Worm (Caenorhabditis elegans) whole organism, L4 larva: ENCODE measurements around the gene rpl-33.

ENCODE experiments used
- fkh-10 ChIP-seq: fragments of 150-350 bp; optimal IDR thresholded peaks from 2 replicates; lab custom pipeline; 2014; ENCODE audit warnings: missing biosample characterization, missing genetic modification reagents, missing genetic modification characterization
- lim-7 ChIP-seq: fragments of 200-800 bp; sonication (Bioruptor generic); IDR thresholded peaks from 2 replicates; pipeline ENCODE4 v1.3.6; 2022; ENCODE audit warnings: missing genetic modification characterization, missing compliant biosample characterization
- nhr-77 ChIP-seq: fragments of 150-350 bp; optimal IDR thresholded peaks from 2 replicates; lab custom pipeline; 2014; ENCODE audit warnings: missing biosample characterization, missing genetic modification characterization
- php-3 ChIP-seq: fragments of 200-800 bp; sonication (Bioruptor generic); IDR thresholded peaks from 2 replicates; pipeline ENCODE4 v1.3.6; 2022; ENCODE audit warnings: missing genetic modification reagents, missing genetic modification characterization, missing compliant biosample characterization
- rbr-2 ChIP-seq: sonication (generic microtip); optimal IDR thresholded peaks from 2 replicates; lab custom pipeline; 2016; ENCODE audit warnings: missing genotype, missing genetic modification characterization, missing compliant biosample characterization
- zag-1 ChIP-seq: fragments of 150-350 bp; optimal IDR thresholded peaks from 2 replicates; lab custom pipeline; 2014; ENCODE audit warnings: missing biosample characterization, missing genetic modification characterization
- zip-2 ChIP-seq: fragments of 150-350 bp; optimal IDR thresholded peaks from 2 replicates; lab custom pipeline; 2014; ENCODE audit warnings: missing biosample characterization, missing genetic modification characterization

- TF ChIP-seq fkh-10 (GFP tag; lab: Kevin White, UChicago) = no peak
- TF ChIP-seq rbr-2 (tag; lab: Kevin White, UChicago) = no peak
- TF ChIP-seq zip-2 = no peak
- TF ChIP-seq zag-1 (tag; lab: Kevin White, UChicago) = no peak
- no peak for TF ChIP-seq lim-7 (GFP tag; lab: Robert Waterston, UW)
- no peak for TF ChIP-seq php-3
- no peak for TF ChIP-seq nhr-77 (tag; lab: Kevin White, UChicago)
These were observed 40.0 kb upstream of the rpl-33 start, which contains the start of gene nos-2 for ce11 chrII:7065391-7065790.
